Worm (Caenorhabditis elegans) whole organism, late embryonic: Measurements from ENCODE around the gene ZK930.7.

Experiments used
- C08G9.2 ChIP-seq: sonication (generic microtip); optimal IDR thresholded peaks from 2 replicates; lab custom pipeline; 2016; ENCODE audit warnings: mild to moderate bottlenecking, missing genetic modification characterization, moderate library complexity, missing compliant biosample characterization
- C38D4.7 ChIP-seq: fragments of 200-800 bp; sonication (Bioruptor generic); optimal IDR thresholded peaks from 2 replicates; lab custom pipeline; 2018; ENCODE audit warnings: mild to moderate bottlenecking, missing genetic modification characterization, moderate library complexity, missing compliant biosample characterization
- K02D7.2 ChIP-seq: sonication (generic microtip); optimal IDR thresholded peaks from 2 replicates; lab custom pipeline; 2017; ENCODE audit warnings: mild to moderate bottlenecking, missing genetic modification characterization, missing compliant biosample characterization
- K09A11.1 ChIP-seq: sonication (generic microtip); optimal IDR thresholded peaks from 2 replicates; lab custom pipeline; 2017; ENCODE audit warnings: antibody characterized with exemption, mild to moderate bottlenecking, missing genetic modification characterization, missing compliant biosample characterization; ENCODE audit not compliant: insufficient read depth
- T23F11.4 ChIP-seq: fragments of 200-800 bp; sonication (Bioruptor generic); optimal IDR thresholded peaks from 2 replicates; lab custom pipeline; 2018; ENCODE audit warnings: mild to moderate bottlenecking, missing genetic modification characterization, missing compliant biosample characterization
- Y22D7AL.16 ChIP-seq: sonication (generic microtip); optimal IDR thresholded peaks from 2 replicates; lab custom pipeline; 2016; ENCODE audit warnings: missing genetic modification characterization, missing compliant biosample characterization
- ceh-14 ChIP-seq: sonication (generic microtip); optimal IDR thresholded peaks from 2 replicates; lab custom pipeline; 2016; ENCODE audit warnings: missing genotype, missing genetic modification characterization, missing compliant biosample characterization
- ceh-18 ChIP-seq: sonication (generic microtip); optimal IDR thresholded peaks from 2 replicates; lab custom pipeline; 2016; ENCODE audit warnings: missing genetic modification characterization, missing compliant biosample characterization
- ceh-19 ChIP-seq: fragments of 200-800 bp; sonication (Bioruptor generic); optimal IDR thresholded peaks from 2 replicates; lab custom pipeline; 2018; ENCODE audit warnings: mild to moderate bottlenecking, missing genetic modification characterization, missing compliant biosample characterization
- ceh-22 ChIP-seq: sonication (generic microtip); optimal IDR thresholded peaks from 2 replicates; lab custom pipeline; 2017; ENCODE audit warnings: missing biosample characterization, missing genetic modification characterization
- ceh-30 ChIP-seq: fragments of 150-350 bp; optimal IDR thresholded peaks from 2 replicates; lab custom pipeline; 2014; ENCODE audit warnings: missing biosample characterization, missing genetic modification characterization
- ceh-31 ChIP-seq: sonication (generic microtip); optimal IDR thresholded peaks from 2 replicates; lab custom pipeline; 2016; ENCODE audit warnings: missing genetic modification characterization, missing compliant biosample characterization
- ceh-34 ChIP-seq: sonication (generic microtip); optimal IDR thresholded peaks from 2 replicates; lab custom pipeline; 2016; ENCODE audit warnings: mild to moderate bottlenecking, missing genetic modification characterization, missing compliant biosample characterization
- ceh-45 ChIP-seq: fragments of 200-800 bp; sonication (Bioruptor generic); IDR thresholded peaks from 2 replicates; pipeline ENCODE4 v1.3.6; 2022; ENCODE audit warnings: missing genetic modification reagents, missing genetic modification characterization, missing compliant biosample characterization
- ceh-48 ChIP-seq: sonication (generic microtip); optimal IDR thresholded peaks from 2 replicates; lab custom pipeline; 2016; ENCODE audit warnings: missing genetic modification characterization, inconsistent platforms, missing compliant biosample characterization
- ceh-9 ChIP-seq: sonication (generic microtip); optimal IDR thresholded peaks from 2 replicates; lab custom pipeline; 2016; ENCODE audit warnings: mild to moderate bottlenecking, missing genetic modification characterization, inconsistent platforms, missing compliant biosample characterization
- che-1 ChIP-seq: sonication (generic microtip); optimal IDR thresholded peaks from 2 replicates; lab custom pipeline; 2016; ENCODE audit warnings: mild to moderate bottlenecking, missing genetic modification characterization, missing compliant biosample characterization
- dmd-4 ChIP-seq: sonication (generic microtip); optimal IDR thresholded peaks from 2 replicates; lab custom pipeline; 2016; ENCODE audit warnings: borderline replicate concordance, missing genetic modification characterization, missing compliant biosample characterization
- dve-1 ChIP-seq: sonication (generic microtip); optimal IDR thresholded peaks from 2 replicates; lab custom pipeline; 2017; ENCODE audit warnings: antibody characterized with exemption, mild to moderate bottlenecking, missing genetic modification characterization, missing compliant biosample characterization
- elt-2 ChIP-seq: sonication (generic microtip); optimal IDR thresholded peaks from 2 replicates; lab custom pipeline; 2016; ENCODE audit warnings: missing genetic modification reagents, missing genetic modification characterization, missing compliant biosample characterization
- elt-4 ChIP-seq: sonication (generic microtip); optimal IDR thresholded peaks from 2 replicates; lab custom pipeline; 2016; ENCODE audit warnings: missing genetic modification characterization, missing compliant biosample characterization
- eyg-1 ChIP-seq: sonication (generic microtip); optimal IDR thresholded peaks from 2 replicates; lab custom pipeline; 2016; ENCODE audit warnings: missing genotype, missing genetic modification characterization, missing compliant biosample characterization
- fax-1 ChIP-seq: sonication (generic microtip); optimal IDR thresholded peaks from 2 replicates; lab custom pipeline; 2016; ENCODE audit warnings: missing genotype, missing genetic modification characterization, missing compliant biosample characterization
- fkh-10 ChIP-seq: fragments of 150-350 bp; optimal IDR thresholded peaks from 2 replicates; lab custom pipeline; 2014; ENCODE audit warnings: missing biosample characterization, missing genetic modification reagents, missing genetic modification characterization
- hlh-13 ChIP-seq: fragments of 200-800 bp; sonication (Bioruptor generic); optimal IDR thresholded peaks from 2 replicates; lab custom pipeline; 2018; ENCODE audit warnings: mild to moderate bottlenecking, missing genetic modification characterization, missing compliant biosample characterization
- hlh-15 ChIP-seq: sonication (generic microtip); optimal IDR thresholded peaks from 2 replicates; lab custom pipeline; 2016; ENCODE audit warnings: missing genetic modification characterization, missing compliant biosample characterization
- hlh-30 ChIP-seq: sonication (generic microtip); optimal IDR thresholded peaks from 2 replicates; lab custom pipeline; 2017; ENCODE audit warnings: antibody characterized with exemption, missing genetic modification characterization, missing compliant biosample characterization; ENCODE audit not compliant: insufficient read depth
- hlh-6 ChIP-seq: sonication (generic microtip); optimal IDR thresholded peaks from 2 replicates; lab custom pipeline; 2016; ENCODE audit warnings: missing genotype, missing genetic modification characterization, missing compliant biosample characterization
- hlh-8 ChIP-seq: sonication (generic microtip); optimal IDR thresholded peaks from 2 replicates; lab custom pipeline; 2016; ENCODE audit warnings: missing genotype, missing genetic modification characterization, missing compliant biosample characterization
- lim-6 ChIP-seq: sonication (generic microtip); optimal IDR thresholded peaks from 2 replicates; lab custom pipeline; 2016; ENCODE audit warnings: missing genetic modification characterization, missing compliant biosample characterization
- lin-11 ChIP-seq: fragments of 200-800 bp; sonication (Bioruptor generic); optimal IDR thresholded peaks from 2 replicates; lab custom pipeline; 2018; ENCODE audit warnings: mild to moderate bottlenecking, missing genetic modification characterization, missing compliant biosample characterization
- nfya-1 ChIP-seq: sonication (generic microtip); optimal IDR thresholded peaks from 2 replicates; lab custom pipeline; 2017; ENCODE audit warnings: missing genetic modification characterization, mild to moderate bottlenecking, missing compliant biosample characterization, antibody characterized with exemption, moderate library complexity
- nhr-11 ChIP-seq: fragments of 150-350 bp; optimal IDR thresholded peaks from 2 replicates; lab custom pipeline; 2014; ENCODE audit warnings: missing biosample characterization, missing genetic modification characterization
- nhr-232 ChIP-seq: sonication (generic microtip); optimal IDR thresholded peaks from 2 replicates; lab custom pipeline; 2016; ENCODE audit warnings: missing genetic modification characterization, missing compliant biosample characterization
- pat-9 ChIP-seq: fragments of 200-800 bp; sonication (Bioruptor generic); optimal IDR thresholded peaks from 2 replicates; lab custom pipeline; 2018; ENCODE audit warnings: mild to moderate bottlenecking, missing genetic modification characterization, moderate library complexity, missing compliant biosample characterization
- pha-2 ChIP-seq: sonication (generic microtip); optimal IDR thresholded peaks from 2 replicates; lab custom pipeline; 2017; ENCODE audit warnings: mild to moderate bottlenecking, missing genetic modification characterization, missing compliant biosample characterization
- pha-4 ChIP-seq: fragments of 150-350 bp; optimal IDR thresholded peaks from 2 replicates; lab custom pipeline; 2018; ENCODE audit warnings: missing biosample characterization, missing genetic modification reagents, missing genetic modification characterization
- pros-1 ChIP-seq: fragments of 150-350 bp; optimal IDR thresholded peaks from 2 replicates; lab custom pipeline; 2014; ENCODE audit warnings: missing biosample characterization, missing genetic modification reagents, missing genetic modification characterization
- ref-2 ChIP-seq: sonication (generic microtip); optimal IDR thresholded peaks from 2 replicates; lab custom pipeline; 2016; ENCODE audit warnings: missing genetic modification characterization, missing compliant biosample characterization
- sox-4 ChIP-seq: sonication (generic microtip); optimal IDR thresholded peaks from 2 replicates; lab custom pipeline; 2017; ENCODE audit warnings: mild to moderate bottlenecking, missing genetic modification characterization, inconsistent platforms, missing compliant biosample characterization
- syd-9 ChIP-seq: sonication (generic microtip); optimal IDR thresholded peaks from 2 replicates; lab custom pipeline; 2016; ENCODE audit warnings: mild to moderate bottlenecking, missing genetic modification characterization, moderate library complexity, missing compliant biosample characterization
- tbx-2 ChIP-seq: sonication (generic microtip); optimal IDR thresholded peaks from 2 replicates; lab custom pipeline; 2016; ENCODE audit warnings: missing genetic modification characterization, missing compliant biosample characterization
- tbx-7 ChIP-seq: sonication (generic microtip); optimal IDR thresholded peaks from 2 replicates; lab custom pipeline; 2016; ENCODE audit warnings: missing genotype, missing genetic modification characterization, missing compliant biosample characterization
- ttx-3 ChIP-seq: sonication (generic microtip); optimal IDR thresholded peaks from 2 replicates; lab custom pipeline; 2016; ENCODE audit warnings: missing genetic modification reagents, missing genetic modification characterization, missing compliant biosample characterization
- unc-3 ChIP-seq, 2 experiments: fragments of 200-800 bp in 1 of 2; sonication (Bioruptor generic) in 1 of 2; sonication (generic microtip) in 1 of 2; conservative IDR thresholded peaks in 1 of 2; optimal IDR thresholded peaks in 1 of 2; 2 replicates each; pipeline versions ENCODE4 v1.3.6 to Lab custom; 2016 to 2022; ENCODE audit warnings: missing compliant biosample characterization in 2 of 2, missing genetic modification characterization in 2 of 2, missing genetic modification reagents in 1 of 2
- unc-42 ChIP-seq: sonication (generic microtip); optimal IDR thresholded peaks from 2 replicates; lab custom pipeline; 2016; ENCODE audit warnings: missing genotype, missing genetic modification characterization, missing compliant biosample characterization
- unc-55 ChIP-seq: sonication (generic microtip); optimal IDR thresholded peaks from 2 replicates; lab custom pipeline; 2017; ENCODE audit warnings: missing biosample characterization, missing genetic modification reagents, missing genetic modification characterization
- zip-5 ChIP-seq: sonication (generic microtip); optimal IDR thresholded peaks from 2 replicates; lab custom pipeline; 2016; ENCODE audit warnings: missing genetic modification characterization, missing compliant biosample characterization

Gene ZK930.7

DNA sequence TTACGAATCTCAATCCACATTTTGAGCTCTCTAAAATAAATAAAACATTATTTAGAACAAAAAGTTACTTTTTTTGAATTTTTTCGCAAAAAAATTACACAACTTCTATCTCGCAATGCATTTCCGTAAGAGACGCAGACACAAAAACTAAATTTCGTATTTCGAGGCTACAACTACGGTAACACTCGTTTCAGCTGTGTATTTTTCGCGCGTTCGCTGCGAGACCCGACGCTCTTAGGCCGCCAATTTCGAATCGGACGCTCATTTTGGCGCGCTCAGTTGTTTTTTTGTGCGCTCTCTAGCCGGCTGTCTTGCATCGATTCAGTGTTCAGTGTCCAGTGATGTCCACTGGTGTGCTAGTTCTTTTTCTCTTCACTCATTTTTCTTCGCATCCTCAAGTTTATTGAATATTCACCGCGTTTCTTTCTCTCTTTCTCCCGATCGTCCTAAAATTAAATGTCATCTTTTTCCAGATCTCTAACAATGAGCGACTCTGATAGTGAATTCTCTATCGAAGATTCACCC lies 39.7 kb upstream of the ZK930.7 start, which contains the start of the genes npp-3 and top-2:
Gene npp-3 (minus strand): TSS at position 115 of the 525 bp plus-strand sequence.
Gene top-2 (plus strand): TSS at position 475 of the 525 bp plus-strand sequence.
- TF ChIP-seq Y22D7AL.16 (tag; lab: Kevin White, UChicago), result no peak
- TF ChIP-seq nfya-1 (tag; lab: Kevin White, UChicago), result peak; percentile 96
- TF ChIP-seq hlh-15 (tag; lab: Kevin White, UChicago), result no peak
- no peak for TF ChIP-seq tbx-7 (tag; lab: Kevin White, UChicago)
- TF ChIP-seq ceh-31 (tag; lab: Kevin White, UChicago), result peak; percentile 74
- no peak for TF ChIP-seq elt-4
- TF ChIP-seq che-1, result no peak
- no peak for TF ChIP-seq ceh-14
- TF ChIP-seq hlh-8 (tag; lab: Kevin White, UChicago), result no peak
- TF ChIP-seq C08G9.2 (tag; lab: Kevin White, UChicago), result no peak
- no peak for TF ChIP-seq ceh-45 (GFP tag; lab: Robert Waterston, UW)
- TF ChIP-seq ceh-34 (tag; lab: Kevin White, UChicago), result peak; percentile 58
- TF ChIP-seq nhr-11 (tag; lab: Kevin White, UChicago), result no peak
- TF ChIP-seq dve-1 (tag; lab: Kevin White, UChicago), result peak; percentile 55
- no peak for TF ChIP-seq unc-3 (GFP tag; conservative IDR thresholded peaks at IDR 0.05; lab: Robert Waterston, UW)
- no peak for TF ChIP-seq unc-3 (tag; optimal IDR thresholded peaks at IDR 0.05; lab: Kevin White, UChicago)
- TF ChIP-seq ttx-3, result no peak
- TF ChIP-seq dmd-4 (tag; lab: Kevin White, UChicago), result no peak
- no peak for TF ChIP-seq pat-9 (tag; lab: Kevin White, UChicago)
- TF ChIP-seq hlh-30 (tag; lab: Kevin White, UChicago), result peak; percentile 51
- no peak for TF ChIP-seq K09A11.1 (tag; lab: Kevin White, UChicago)
- TF ChIP-seq unc-55, result peak; percentile 74
- TF ChIP-seq pha-2 (tag; lab: Kevin White, UChicago), result no peak
- no peak for TF ChIP-seq elt-2
- TF ChIP-seq C38D4.7 (GFP tag; lab: Kevin White, UChicago), result no peak
- no peak for TF ChIP-seq ceh-30 (tag; lab: Kevin White, UChicago)
- peak; percentile 59 for TF ChIP-seq tbx-2 (tag; lab: Kevin White, UChicago)
- TF ChIP-seq ceh-48 (tag; lab: Kevin White, UChicago), result no peak
- no peak for TF ChIP-seq sox-4 (tag; lab: Kevin White, UChicago)
- TF ChIP-seq T23F11.4 (GFP tag; lab: Kevin White, UChicago), result no peak
- TF ChIP-seq lim-6 (tag; lab: Kevin White, UChicago), result no peak
- TF ChIP-seq hlh-13, result no peak
- no peak for TF ChIP-seq ceh-19 (GFP tag; lab: Kevin White, UChicago)
- TF ChIP-seq ceh-22 (tag; lab: Kevin White, UChicago), result no peak
- peak; percentile 62 for TF ChIP-seq ref-2 (tag; lab: Kevin White, UChicago)
- no peak for TF ChIP-seq zip-5
- no peak for TF ChIP-seq K02D7.2 (tag; lab: Kevin White, UChicago)
- TF ChIP-seq fax-1, result no peak
- TF ChIP-seq pros-1 (tag; lab: Kevin White, UChicago), result peak; percentile 45
- TF ChIP-seq pha-4 (tag; lab: Kevin White, UChicago), result no peak
- peak; percentile 76 for TF ChIP-seq unc-42 (tag; lab: Kevin White, UChicago)
- TF ChIP-seq eyg-1 (tag; lab: Kevin White, UChicago), result no peak
- no peak for TF ChIP-seq ceh-9 (tag; lab: Kevin White, UChicago)
- peak; percentile 80 for TF ChIP-seq ceh-18 (tag; lab: Kevin White, UChicago)
- TF ChIP-seq fkh-10 (GFP tag; lab: Kevin White, UChicago), result no peak
- TF ChIP-seq lin-11 (tag; lab: Kevin White, UChicago), result no peak
- no peak for TF ChIP-seq nhr-232 (tag; lab: Kevin White, UChicago)
- no peak for TF ChIP-seq syd-9
- TF ChIP-seq hlh-6, result no peak
